Worm (Caenorhabditis elegans): ENCODE measurements around the gene C49C3.9.

DNA sequence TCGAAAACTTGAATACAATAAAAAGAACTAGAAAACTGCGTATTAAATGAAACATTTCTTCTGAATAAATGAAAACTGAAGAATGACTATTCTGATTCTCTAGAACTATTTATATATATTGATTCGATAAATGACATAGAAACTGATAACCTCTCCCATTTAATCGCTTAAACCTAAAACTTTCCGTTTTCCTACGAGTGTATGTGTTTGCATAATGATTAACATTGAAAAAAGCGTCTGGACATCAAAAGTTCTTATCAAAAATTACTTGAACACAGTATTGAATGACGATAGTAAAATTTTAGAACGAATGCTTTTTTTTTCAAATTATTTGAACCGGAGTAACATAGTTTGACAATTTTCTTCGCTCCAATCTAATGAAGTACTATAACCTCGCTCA is at the start of gene C49C3.9:
- TF ChIP-seq ref-1 (GFP tag; conservative IDR thresholded peaks at IDR 0.05) (no peak), ztf-23 (GFP tag; IDR thresholded peaks at IDR 0.05) (no peak), flt-1 (GFP tag; IDR thresholded peaks at IDR 0.05) (no peak), klf-2 (GFP tag; conservative IDR thresholded peaks at IDR 0.05) (no peak), med-1 (GFP tag; optimal IDR thresholded peaks at IDR 0.05; ENCODE audit: insufficient read depth) (no peak), cog-1 (tag; optimal IDR thresholded peaks at IDR 0.05) (no peak), T22C8.4 (GFP tag; IDR thresholded peaks at IDR 0.05) (no peak), ztf-29 (GFP tag; IDR thresholded peaks at IDR 0.05) (no peak), tab-1 (GFP tag; IDR thresholded peaks at IDR 0.05) (no peak)
